Fruit fly (Drosophila melanogaster) ovary, adult (tissue): ENCODE data around the gene Ubi-p5E.
A peak's percentile ranks its signal among the peaks of the same experiment; 100 is the strongest.

ENCODE experiments used
- CG17801 ChIP-seq: fragments of 200-800 bp; optimal IDR thresholded peaks from 2 replicates; lab custom pipeline; 2019; ENCODE audit warnings: missing biosample characterization, mild to moderate bottlenecking, missing genetic modification characterization, moderate library complexity; ENCODE audit not compliant: partially characterized antibody

The Ubi-p5E gene

DNA sequence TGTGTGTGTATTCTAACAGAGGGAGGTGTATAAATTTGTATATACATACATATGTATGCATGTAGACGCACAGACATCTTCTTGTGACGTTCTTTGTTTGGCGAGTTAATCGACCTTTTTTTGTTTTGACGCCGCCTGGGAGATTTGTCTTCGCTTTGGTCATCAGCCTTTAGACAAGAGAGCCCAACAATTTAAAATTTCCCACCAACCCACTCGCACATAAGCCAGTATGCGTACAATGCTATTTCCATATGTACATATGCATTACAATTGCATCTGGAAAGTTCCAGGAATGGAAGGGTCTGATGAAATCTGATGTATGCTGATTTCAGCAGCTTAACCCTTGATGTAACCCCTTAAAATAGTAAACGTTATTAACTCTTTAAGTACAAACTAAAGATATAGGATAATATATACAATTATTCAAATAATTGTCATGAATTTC, at the start of gene Ubi-p5E:
TSS of gene Ubi-p5E (minus strand) at position 19 of the 445 bp plus-strand sequence.
- TF ChIP-seq CG17801 (GFP tag; lab: Kevin White, UChicago), result no peak

DNA sequence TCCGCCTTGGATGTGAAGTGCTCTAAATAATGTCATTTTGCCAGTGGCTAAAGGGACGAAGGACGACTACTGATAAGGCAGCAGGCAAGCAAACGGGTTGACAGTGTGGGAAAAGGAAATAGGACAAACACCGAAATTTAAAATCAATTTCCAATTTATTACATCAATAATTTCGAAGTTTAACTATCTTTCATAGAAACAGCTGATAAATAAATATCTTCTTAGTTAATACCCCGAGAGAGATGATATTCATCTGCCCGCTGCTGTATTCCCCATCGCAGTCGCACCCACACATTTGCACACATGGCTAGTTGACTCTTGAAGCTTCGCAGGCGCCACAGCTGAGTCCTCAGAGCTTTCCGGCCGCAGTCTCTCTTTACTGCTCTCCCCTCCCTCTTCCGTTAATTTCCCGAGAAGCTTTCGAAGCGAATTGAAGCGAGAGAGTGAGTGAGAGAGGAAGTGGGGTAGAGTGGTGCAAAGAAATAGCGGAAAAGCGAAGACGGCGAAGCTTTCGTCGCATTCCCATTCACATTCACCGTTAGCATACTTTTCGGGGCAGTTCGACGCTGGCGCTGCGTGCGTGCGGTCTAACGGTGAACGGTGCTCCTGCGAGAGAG, 37.5 kb upstream of the Ubi-p5E start:
- no peak for TF ChIP-seq CG17801 (GFP tag; lab: Kevin White, UChicago)

DNA sequence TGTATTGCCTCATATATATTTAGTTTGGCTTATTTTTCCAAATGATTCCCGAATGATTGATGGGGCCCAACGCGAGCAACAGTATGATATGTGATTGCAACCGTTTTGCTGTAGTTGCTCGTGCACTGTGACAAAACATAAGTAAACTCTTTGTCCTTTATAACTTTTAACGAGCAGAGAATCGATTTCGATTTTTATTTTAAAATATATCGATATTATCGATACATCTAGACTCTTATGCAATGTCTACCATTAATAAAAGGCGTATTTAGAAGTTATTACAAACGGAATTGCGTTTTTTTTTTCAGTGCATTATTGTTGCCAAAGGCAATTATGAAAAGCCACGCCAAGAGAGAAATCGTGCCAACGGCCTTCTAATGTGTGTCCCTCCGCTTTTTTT, 36.1 kb upstream of the Ubi-p5E start:
- TF ChIP-seq CG17801 (GFP tag; lab: Kevin White, UChicago), result no peak

DNA sequence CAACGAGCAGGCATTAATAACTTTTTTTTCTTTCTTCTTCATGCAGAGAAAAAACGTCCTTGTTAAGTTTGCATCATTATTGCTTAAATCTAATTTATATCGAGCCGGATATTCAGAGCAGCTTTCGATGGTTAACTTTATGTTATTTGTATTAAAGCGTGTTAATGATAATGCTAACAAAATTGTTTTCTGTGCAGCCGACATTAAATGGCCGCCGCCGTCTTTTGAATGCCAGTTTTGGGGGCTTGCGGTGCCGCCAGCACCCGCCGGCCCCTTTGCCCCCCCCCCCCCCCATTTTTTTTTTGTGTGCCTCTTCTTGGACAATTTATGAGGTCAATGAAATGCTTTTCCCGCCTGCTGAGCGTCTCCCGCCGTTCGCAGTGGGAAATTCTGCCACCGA, 32.1 kb upstream of the Ubi-p5E start:
- TF ChIP-seq CG17801 (GFP tag; lab: Kevin White, UChicago), result no peak

DNA sequence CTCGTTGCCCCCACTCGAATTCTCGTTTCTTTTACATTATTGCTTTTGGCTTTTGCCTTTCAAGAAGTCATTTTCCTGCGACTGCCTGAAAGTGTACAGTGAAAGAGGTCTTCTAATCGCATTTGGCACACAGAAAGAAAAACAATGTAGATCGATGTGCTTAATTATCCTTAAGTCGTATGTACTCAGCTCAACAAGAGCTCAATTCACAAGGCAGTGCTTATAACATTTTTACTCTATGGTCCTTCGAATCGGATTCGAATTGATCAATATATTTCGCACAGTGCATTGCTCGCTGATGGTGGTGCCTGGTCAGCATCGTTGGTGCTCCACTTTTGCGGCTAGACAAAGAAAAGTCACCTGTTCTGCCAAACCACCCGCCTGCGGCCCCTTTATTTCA, 31.0 kb upstream of the Ubi-p5E start:
- no peak for TF ChIP-seq CG17801 (GFP tag; lab: Kevin White, UChicago)

DNA sequence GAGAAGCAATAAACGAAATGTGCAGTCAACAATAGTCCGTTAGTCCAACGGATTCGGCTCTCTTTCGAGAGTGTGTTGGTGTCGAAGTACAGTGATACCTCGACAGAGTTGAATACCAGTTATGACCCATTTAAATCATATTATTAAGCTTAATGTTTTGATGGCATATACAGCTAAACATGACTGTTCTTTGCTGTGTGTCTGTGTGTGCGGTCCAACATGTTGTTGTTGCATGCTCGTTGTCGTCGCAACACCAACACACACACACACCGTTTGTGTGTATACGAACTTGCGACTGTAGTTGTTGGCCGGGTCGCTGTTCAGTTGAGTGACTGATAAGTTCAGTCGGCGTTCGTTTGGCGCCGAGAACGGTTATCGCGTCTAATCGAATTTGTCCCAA, 29.4 kb upstream of the Ubi-p5E start, which contains the start of gene CG15894:
TSS of gene CG15894 (plus strand) at position 361 of the 400 bp plus-strand sequence.
- no peak for TF ChIP-seq CG17801 (GFP tag; lab: Kevin White, UChicago)

DNA sequence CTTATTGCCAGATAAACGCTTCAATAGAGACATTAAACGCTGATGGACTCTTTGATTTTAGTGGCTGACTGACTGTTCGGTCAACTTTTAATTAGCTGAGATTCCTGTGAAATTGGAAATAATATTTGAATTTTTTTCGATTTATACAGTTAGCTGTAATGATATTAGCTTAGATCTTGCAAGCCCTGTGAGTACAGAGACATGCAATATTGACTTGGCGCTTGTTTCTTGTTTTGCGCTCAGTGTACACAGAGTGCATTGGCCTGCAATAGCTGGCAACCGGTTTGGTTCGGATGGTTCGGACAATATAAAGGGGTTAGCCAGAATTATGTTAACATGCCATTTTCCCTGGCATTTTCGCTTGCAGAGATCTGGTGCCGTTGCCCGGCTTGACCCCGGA, 25.9 kb upstream of the Ubi-p5E start:
- no peak for TF ChIP-seq CG17801 (GFP tag; lab: Kevin White, UChicago)

DNA sequence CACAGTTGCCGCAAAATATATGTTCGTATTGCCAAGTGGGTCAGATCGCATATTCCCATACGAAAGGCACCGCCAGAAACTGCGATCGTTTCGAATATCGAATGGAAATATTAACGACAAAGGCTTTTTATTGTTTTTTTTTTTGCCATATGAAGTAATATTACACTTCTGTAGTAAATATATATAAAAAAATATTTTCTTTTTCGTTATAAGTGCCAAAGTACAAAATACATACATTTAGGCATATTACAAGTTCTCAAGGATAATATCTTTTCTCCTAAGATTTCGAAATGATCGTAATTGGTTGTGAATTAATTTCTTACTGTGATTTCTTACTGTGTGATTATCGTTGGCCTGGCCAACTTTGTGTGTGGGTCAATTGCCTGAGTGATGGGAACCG, 24.8 kb upstream of the Ubi-p5E start:
- TF ChIP-seq CG17801 (GFP tag; lab: Kevin White, UChicago), result no peak

DNA sequence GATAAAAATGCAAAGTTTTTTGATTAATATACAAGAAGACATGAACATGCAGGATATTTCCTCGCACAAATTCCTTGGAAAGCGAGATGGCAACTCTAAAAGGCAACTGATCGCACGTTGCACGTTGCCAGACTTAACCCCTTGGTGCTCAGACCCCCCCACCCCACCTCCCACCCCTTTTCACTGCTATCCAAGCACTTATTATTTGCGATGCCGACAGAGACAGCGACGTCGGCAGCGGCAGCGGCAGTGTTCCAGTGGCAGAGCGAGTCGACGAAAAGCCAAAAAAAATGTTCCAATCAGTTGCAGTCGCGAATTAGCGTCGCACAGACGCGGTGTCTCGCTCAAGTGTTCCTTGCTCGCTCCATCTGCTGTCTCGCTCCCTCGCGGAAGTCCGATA, 24.2 kb upstream of the Ubi-p5E start, which contains the start of gene CG3823:
TSS of gene CG3823 (plus strand) at position 301 of the 400 bp plus-strand sequence.
- no peak for TF ChIP-seq CG17801 (GFP tag; lab: Kevin White, UChicago)

DNA sequence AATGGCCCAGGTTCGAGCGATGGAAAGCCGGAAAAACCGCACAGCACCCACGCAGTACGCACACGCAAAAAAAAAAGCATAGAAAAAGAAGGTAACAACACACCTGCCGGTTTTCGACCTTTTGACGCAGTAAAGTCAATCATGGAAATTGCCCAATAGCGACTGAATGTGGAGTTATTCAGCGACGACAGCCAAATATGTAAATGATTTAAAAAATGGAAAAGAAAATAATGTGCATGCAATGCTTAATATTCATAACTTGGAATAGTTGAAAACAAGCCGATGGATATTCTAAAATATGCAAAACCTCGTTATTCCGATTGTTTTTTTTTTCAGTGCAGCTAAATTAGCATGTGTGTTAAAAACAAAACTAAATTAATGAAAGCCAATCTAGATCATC, 23.7 kb upstream of the Ubi-p5E start:
- no peak for TF ChIP-seq CG17801 (GFP tag; lab: Kevin White, UChicago)

DNA sequence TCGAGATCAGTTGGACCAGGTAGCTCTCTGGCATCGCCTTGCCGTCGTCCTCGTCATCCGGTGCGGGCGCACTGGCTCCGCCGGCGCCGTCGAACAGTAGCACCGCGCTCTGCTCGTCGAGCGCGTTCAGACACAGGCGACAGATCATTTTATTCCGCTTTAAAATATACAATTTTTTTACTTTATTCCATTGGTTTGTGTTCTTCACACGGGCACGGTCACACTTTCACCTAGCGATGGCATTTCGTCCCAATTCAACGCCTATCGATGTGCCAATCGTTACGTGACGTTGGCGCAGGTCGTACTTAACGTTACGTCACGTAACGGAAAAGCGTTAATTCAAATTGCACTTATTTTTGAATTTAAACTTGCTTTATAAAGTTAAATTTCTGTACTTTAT, 21.6 kb upstream of the Ubi-p5E start, which contains the start of gene CG12219:
TSS of gene CG12219 (minus strand) at position 234 of the 400 bp plus-strand sequence.
- peak; percentile 36 for TF ChIP-seq CG17801 (GFP tag; lab: Kevin White, UChicago)

DNA sequence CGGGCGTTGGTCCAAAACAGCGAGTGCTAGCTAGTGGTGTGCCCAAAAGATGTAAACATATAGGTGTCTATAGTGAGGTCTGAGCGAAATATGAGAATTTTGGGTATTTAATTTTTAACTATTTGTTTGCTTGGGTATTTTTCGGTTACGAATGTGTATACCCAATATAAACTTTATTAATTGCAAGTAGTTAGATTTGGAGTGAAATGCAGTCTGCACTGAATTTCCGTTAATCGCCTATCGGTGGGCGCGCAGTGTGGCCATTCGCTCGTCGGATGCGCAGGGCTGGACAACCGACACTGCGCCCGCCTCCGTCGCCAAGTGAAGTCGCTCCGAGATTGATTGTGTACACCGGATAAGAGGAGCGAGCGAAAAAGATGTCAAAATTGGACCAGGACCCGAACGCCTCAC, 15.7 kb upstream of the Ubi-p5E start, which contains the start of the genes CG15891 and CG3815:
TSS of gene CG15891 (minus strand) at position 217 of the 411 bp plus-strand sequence.
TSS of gene CG3815 (plus strand) at position 261 of the 411 bp plus-strand sequence.
- peak; percentile 66 for TF ChIP-seq CG17801 (GFP tag; lab: Kevin White, UChicago)

DNA sequence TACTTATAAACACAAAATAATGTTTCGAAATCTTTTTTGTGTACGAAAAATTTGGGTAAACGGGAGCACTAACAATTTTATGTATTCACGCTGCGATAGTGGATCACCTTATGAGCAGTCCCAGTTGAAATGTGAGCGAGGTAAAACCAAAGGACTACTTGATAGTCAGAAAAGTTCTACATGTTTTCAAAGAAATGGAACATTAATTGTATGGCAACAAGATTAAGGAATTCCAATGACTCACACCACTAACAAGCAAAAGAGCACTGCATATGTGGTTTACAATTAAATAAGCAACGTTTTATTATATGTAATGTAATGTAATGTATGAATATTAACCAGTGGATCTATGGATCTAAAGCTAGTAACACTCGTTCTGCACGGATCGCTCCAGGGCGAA, 14.8 kb upstream of the Ubi-p5E start, which contains the start of gene CG15892:
TSS of gene CG15892 (minus strand) at position 101 of the 400 bp plus-strand sequence.
- no peak for TF ChIP-seq CG17801 (GFP tag; lab: Kevin White, UChicago)

DNA sequence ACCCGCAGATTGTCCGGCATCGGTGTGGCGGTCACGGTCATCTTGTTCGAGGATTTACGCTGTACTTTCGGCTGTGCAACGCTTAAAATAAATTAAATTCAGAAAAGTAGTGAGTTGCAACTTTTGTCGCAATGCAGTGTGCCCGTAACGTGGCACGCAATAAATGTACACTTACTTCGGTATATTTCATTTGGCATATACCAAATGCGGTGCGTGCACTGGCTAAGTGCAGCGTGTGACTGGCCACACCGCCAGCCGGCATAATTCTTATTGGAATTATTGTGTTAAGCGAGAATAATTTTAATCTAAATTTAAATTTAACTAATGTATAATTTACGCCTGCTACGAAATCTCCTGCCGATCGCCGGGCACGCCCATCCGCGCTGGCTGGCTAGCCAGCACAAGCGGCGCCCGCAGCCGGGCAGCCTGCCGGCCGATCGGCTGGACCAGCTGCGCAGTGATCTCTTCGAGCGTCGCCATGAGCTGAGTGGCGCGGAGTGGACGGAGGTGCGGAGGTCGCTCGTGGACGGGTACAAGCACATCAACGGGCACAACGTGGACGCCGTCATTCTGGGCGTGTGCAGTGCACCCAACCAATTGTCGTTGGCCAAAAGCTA, 11.7 kb upstream of the Ubi-p5E start, which contains the start of the genes Rpt4 and mldr:
TSS of gene Rpt4 (minus strand) at position 163 of the 617 bp plus-strand sequence.
TSS of gene mldr (plus strand) at position 221 of the 617 bp plus-strand sequence.
- no peak for TF ChIP-seq CG17801 (GFP tag; lab: Kevin White, UChicago)

DNA sequence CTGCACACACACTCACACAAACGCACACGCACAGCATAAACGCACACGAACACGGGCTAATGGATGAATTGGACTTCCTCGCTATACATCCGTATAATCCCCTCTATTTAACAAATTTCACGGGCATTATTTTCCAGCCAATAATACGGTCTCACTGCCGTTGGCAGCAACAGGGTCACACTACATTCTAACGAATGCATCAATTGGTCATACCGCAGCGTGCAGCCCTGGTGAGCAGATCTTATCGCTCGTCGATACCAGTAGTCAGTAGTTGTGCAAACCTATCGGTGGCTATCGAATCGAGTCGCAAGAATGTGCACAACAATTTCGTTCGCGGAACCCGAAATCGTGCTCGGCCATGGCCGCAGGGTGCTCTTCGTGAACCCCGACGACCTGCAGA, 8.4 kb upstream of the Ubi-p5E start, which contains the start of the genes Top3beta and wuho:
TSS of gene Top3beta (minus strand) at position 149 of the 400 bp plus-strand sequence.
TSS of gene wuho (plus strand) at position 259 of the 400 bp plus-strand sequence.
- TF ChIP-seq CG17801 (GFP tag; lab: Kevin White, UChicago), result peak; percentile 71
